Fruit fly (Drosophila melanogaster) whole organism, embryonic: ENCODE measurements around the gene pix.
A peak's percentile ranks its signal among the peaks of the same experiment; 100 is the strongest.

Experiments used
- Asciz ChIP-seq: fragments of 200-800 bp; sonication (Bioruptor generic); optimal IDR thresholded peaks from 2 replicates; lab custom pipeline; 2017; ENCODE audit warnings: missing biosample characterization, mild to moderate bottlenecking, missing genetic modification characterization, missing genetic modification reagents
- BEAF-32 ChIP-seq: fragments of 200-800 bp; sonication (Bioruptor generic); optimal IDR thresholded peaks from 3 replicates; lab custom pipeline; 2017; ENCODE audit warnings: missing biosample characterization, missing genetic modification characterization, mild to moderate bottlenecking, moderate library complexity, missing genetic modification reagents
- Bdp1 ChIP-seq: fragments of 200-800 bp; sonication (Bioruptor generic); optimal IDR thresholded peaks from 3 replicates; lab custom pipeline; 2016; ENCODE audit warnings: missing biosample characterization, missing genetic modification characterization
- CG12219 ChIP-seq: fragments of 200-800 bp; sonication (Bioruptor generic); optimal IDR thresholded peaks from 3 replicates; lab custom pipeline; 2018; ENCODE audit warnings: missing biosample characterization, mild to moderate bottlenecking, missing genetic modification characterization
- CG12744 ChIP-seq: fragments of 200-800 bp; sonication (Bioruptor generic); optimal IDR thresholded peaks from 2 replicates; lab custom pipeline; 2016; ENCODE audit warnings: missing biosample characterization, missing genetic modification characterization
- CG13123 ChIP-seq: fragments of 200-800 bp; sonication (Bioruptor generic); optimal IDR thresholded peaks from 2 replicates; lab custom pipeline; 2016; ENCODE audit warnings: missing biosample characterization, missing genetic modification characterization
- CG14860 ChIP-seq: fragments of 200-800 bp; sonication (Bioruptor generic); IDR thresholded peaks from 3 replicates; pipeline ENCODE4 v1.3.6; 2022; ENCODE audit warnings: missing biosample characterization, missing genetic modification characterization; ENCODE audit not compliant: partially characterized antibody
- CG1602 ChIP-seq: fragments of 200-800 bp; sonication (Bioruptor generic); optimal IDR thresholded peaks from 3 replicates; lab custom pipeline; 2016; ENCODE audit warnings: missing biosample characterization, missing genetic modification characterization
- CG16815 ChIP-seq: fragments of 200-800 bp; sonication (Bioruptor generic); optimal IDR thresholded peaks from 3 replicates; lab custom pipeline; 2017; ENCODE audit warnings: missing biosample characterization, mild to moderate bottlenecking, missing genetic modification characterization
- CG17912 ChIP-seq: fragments of 200-800 bp; sonication (Bioruptor generic); optimal IDR thresholded peaks from 2 replicates; lab custom pipeline; 2018; ENCODE audit warnings: missing biosample characterization, mild to moderate bottlenecking, missing genetic modification characterization
- CG18764 ChIP-seq: fragments of 200-800 bp; sonication (Bioruptor generic); optimal IDR thresholded peaks from 3 replicates; lab custom pipeline; 2016; ENCODE audit warnings: missing biosample characterization, missing genetic modification characterization
- CG2120 ChIP-seq: fragments of 200-800 bp; sonication (Bioruptor generic); optimal IDR thresholded peaks from 3 replicates; lab custom pipeline; 2016; ENCODE audit warnings: missing biosample characterization, missing genetic modification characterization
- CG30020 ChIP-seq: fragments of 200-800 bp; optimal IDR thresholded peaks from 2 replicates; lab custom pipeline; 2019; ENCODE audit warnings: missing biosample characterization, mild to moderate bottlenecking, missing genetic modification characterization, moderate library complexity
- CG30431 ChIP-seq: fragments of 200-800 bp; sonication (Bioruptor generic); optimal IDR thresholded peaks from 2 replicates; lab custom pipeline; 2017; ENCODE audit warnings: missing biosample characterization, missing genetic modification characterization
- CG31224 ChIP-seq: fragments of 200-800 bp; sonication (Bioruptor generic); IDR thresholded peaks from 2 replicates; pipeline ENCODE4 v1.3.6; 2022; ENCODE audit warnings: missing biosample characterization, missing genetic modification characterization
- CG32532 ChIP-seq: fragments of 200-800 bp; sonication (Bioruptor generic); IDR thresholded peaks from 2 replicates; pipeline ENCODE4 v1.3.6; 2022; ENCODE audit warnings: missing biosample characterization, missing genetic modification characterization
- CG33213 ChIP-seq: fragments of 200-800 bp; sonication (Bioruptor generic); optimal IDR thresholded peaks from 3 replicates; lab custom pipeline; 2016; ENCODE audit warnings: missing biosample characterization, missing genetic modification characterization
- CG33557 ChIP-seq: fragments of 200-800 bp; sonication (Bioruptor generic); optimal IDR thresholded peaks from 2 replicates; lab custom pipeline; 2019; ENCODE audit warnings: missing biosample characterization, mild to moderate bottlenecking, missing genetic modification characterization, moderate library complexity
- CG3407 ChIP-seq: fragments of 200-800 bp; sonication (Bioruptor generic); optimal IDR thresholded peaks from 2 replicates; lab custom pipeline; 2018; ENCODE audit warnings: missing biosample characterization, mild to moderate bottlenecking, missing genetic modification characterization
- CG34376 ChIP-seq: fragments of 200-800 bp; sonication (Bioruptor generic); optimal IDR thresholded peaks from 2 replicates; lab custom pipeline; 2018; ENCODE audit warnings: missing biosample characterization, mild to moderate bottlenecking, missing genetic modification characterization
- CG4424 ChIP-seq: fragments of 200-800 bp; sonication (Bioruptor generic); optimal IDR thresholded peaks from 3 replicates; lab custom pipeline; 2016; ENCODE audit warnings: missing biosample characterization, missing genetic modification characterization
- CG8281 ChIP-seq: fragments of 200-800 bp; sonication (Bioruptor generic); optimal IDR thresholded peaks from 2 replicates; lab custom pipeline; 2018; ENCODE audit warnings: missing biosample characterization, mild to moderate bottlenecking, missing genetic modification characterization, moderate library complexity
- CG9215 ChIP-seq: fragments of 200-800 bp; sonication (Bioruptor generic); IDR thresholded peaks from 2 replicates; pipeline ENCODE4 v1.3.6; 2022; ENCODE audit warnings: missing biosample characterization, missing genetic modification characterization
- ERR ChIP-seq: fragments of 200-800 bp; sonication (Bioruptor generic); optimal IDR thresholded peaks from 2 replicates; lab custom pipeline; 2016; ENCODE audit warnings: missing biosample characterization, missing genetic modification characterization
- Fer2 ChIP-seq: fragments of 200-800 bp; sonication (Bioruptor generic); optimal IDR thresholded peaks from 2 replicates; lab custom pipeline; 2018; ENCODE audit warnings: missing biosample characterization, mild to moderate bottlenecking, missing genetic modification characterization, moderate library complexity
- HLH54F ChIP-seq: fragments of 200-800 bp; sonication (Bioruptor generic); optimal IDR thresholded peaks from 3 replicates; lab custom pipeline; 2016; ENCODE audit warnings: missing biosample characterization, missing genetic modification characterization
- Meics ChIP-seq: fragments of 200-800 bp; sonication (Bioruptor generic); optimal IDR thresholded peaks from 2 replicates; lab custom pipeline; 2017; ENCODE audit warnings: missing biosample characterization, mild to moderate bottlenecking, missing genetic modification characterization
- Mrtf ChIP-seq: fragments of 200-800 bp; sonication (Bioruptor generic); IDR thresholded peaks from 3 replicates; pipeline ENCODE4 v1.3.6; 2022; ENCODE audit warnings: missing biosample characterization, missing genetic modification characterization
- ab ChIP-seq: fragments of 200-800 bp; sonication (Bioruptor generic); optimal IDR thresholded peaks from 2 replicates; lab custom pipeline; 2016; ENCODE audit warnings: missing biosample characterization, missing genetic modification characterization
- al ChIP-seq: fragments of 200-800 bp; sonication (Bioruptor generic); IDR thresholded peaks from 2 replicates; pipeline ENCODE4 v1.3.6; 2022; ENCODE audit warnings: missing biosample characterization, missing genetic modification characterization
- ato ChIP-seq: fragments of 200-800 bp; sonication (Bioruptor generic); IDR thresholded peaks from 2 replicates; pipeline ENCODE4 v1.3.6; 2022; ENCODE audit warnings: missing biosample characterization, missing genetic modification characterization; ENCODE audit not compliant: partially characterized antibody
- btn ChIP-seq: fragments of 200-800 bp; sonication (Bioruptor generic); optimal IDR thresholded peaks from 2 replicates; lab custom pipeline; 2016; ENCODE audit warnings: missing biosample characterization, missing genetic modification characterization
- chif ChIP-seq, 2 experiments: fragments of 200-800 bp; sonication (Bioruptor generic); optimal IDR thresholded peaks; 3 replicates each; lab custom pipeline; 2016; ENCODE audit warnings: missing biosample characterization in 2 of 2, missing genetic modification characterization in 2 of 2
- chn ChIP-seq: fragments of 200-800 bp; sonication (Bioruptor generic); optimal IDR thresholded peaks from 2 replicates; lab custom pipeline; 2016; ENCODE audit warnings: missing biosample characterization, missing genetic modification characterization
- ewg ChIP-seq: fragments of 200-800 bp; sonication (Bioruptor generic); optimal IDR thresholded peaks from 3 replicates; lab custom pipeline; 2017; ENCODE audit warnings: mild to moderate bottlenecking, missing biosample characterization, missing genetic modification reagents, missing genetic modification characterization
- grau ChIP-seq: fragments of 200-800 bp; optimal IDR thresholded peaks from 3 replicates; lab custom pipeline; 2019; ENCODE audit warnings: missing biosample characterization, mild to moderate bottlenecking, missing genetic modification characterization, moderate library complexity
- jigr1 ChIP-seq: fragments of 200-800 bp; sonication (Bioruptor generic); IDR thresholded peaks from 3 replicates; pipeline ENCODE4 v1.3.6; 2022; ENCODE audit warnings: missing biosample characterization, missing genetic modification characterization
- kah ChIP-seq: fragments of 200-800 bp; sonication (Bioruptor generic); optimal IDR thresholded peaks from 2 replicates; lab custom pipeline; 2018; ENCODE audit warnings: missing biosample characterization, mild to moderate bottlenecking, missing genetic modification characterization
- ken ChIP-seq: fragments of 200-800 bp; sonication (Bioruptor generic); IDR thresholded peaks from 3 replicates; pipeline ENCODE4 v1.3.6; 2022; ENCODE audit warnings: missing biosample characterization, missing genetic modification characterization
- kni ChIP-seq: fragments of 200-800 bp; sonication (Bioruptor generic); optimal IDR thresholded peaks from 3 replicates; lab custom pipeline; 2017; ENCODE audit warnings: mild to moderate bottlenecking, missing biosample characterization, missing genetic modification reagents, missing genetic modification characterization
- knrl ChIP-seq: fragments of 200-800 bp; sonication (Bioruptor generic); IDR thresholded peaks from 3 replicates; pipeline ENCODE4 v1.3.6; 2022; ENCODE audit warnings: missing biosample characterization, missing genetic modification characterization; ENCODE audit not compliant: partially characterized antibody
- lbe ChIP-seq: fragments of 200-800 bp; sonication (Bioruptor generic); optimal IDR thresholded peaks from 2 replicates; lab custom pipeline; 2016; ENCODE audit warnings: missing biosample characterization, mild to moderate bottlenecking, missing genetic modification characterization
- ranshi ChIP-seq: fragments of 200-800 bp; sonication (Bioruptor generic); IDR thresholded peaks from 2 replicates; pipeline ENCODE4 v1.3.6; 2022; ENCODE audit warnings: missing biosample characterization, missing genetic modification characterization
- salm ChIP-seq: fragments of 200-800 bp; sonication (Bioruptor generic); optimal IDR thresholded peaks from 2 replicates; lab custom pipeline; 2018; ENCODE audit warnings: missing biosample characterization, mild to moderate bottlenecking, missing genetic modification characterization
- sens-2 ChIP-seq: fragments of 200-800 bp; sonication (Bioruptor generic); IDR thresholded peaks from 2 replicates; pipeline ENCODE4 v1.3.6; 2022; ENCODE audit warnings: missing biosample characterization, missing genetic modification characterization
- trem ChIP-seq: fragments of 200-800 bp; optimal IDR thresholded peaks from 3 replicates; lab custom pipeline; 2019; ENCODE audit warnings: missing biosample characterization, mild to moderate bottlenecking, missing genetic modification characterization, moderate library complexity
- zen ChIP-seq: fragments of 200-800 bp; sonication (Bioruptor generic); optimal IDR thresholded peaks from 3 replicates; lab custom pipeline; 2018; ENCODE audit warnings: missing biosample characterization, mild to moderate bottlenecking, missing genetic modification characterization, moderate library complexity
- zen2 ChIP-seq: fragments of 200-800 bp; sonication (Bioruptor generic); IDR thresholded peaks from 3 replicates; pipeline ENCODE4 v1.3.6; 2022; ENCODE audit warnings: missing biosample characterization, missing genetic modification characterization; ENCODE audit not compliant: partially characterized antibody

pix gene

DNA sequence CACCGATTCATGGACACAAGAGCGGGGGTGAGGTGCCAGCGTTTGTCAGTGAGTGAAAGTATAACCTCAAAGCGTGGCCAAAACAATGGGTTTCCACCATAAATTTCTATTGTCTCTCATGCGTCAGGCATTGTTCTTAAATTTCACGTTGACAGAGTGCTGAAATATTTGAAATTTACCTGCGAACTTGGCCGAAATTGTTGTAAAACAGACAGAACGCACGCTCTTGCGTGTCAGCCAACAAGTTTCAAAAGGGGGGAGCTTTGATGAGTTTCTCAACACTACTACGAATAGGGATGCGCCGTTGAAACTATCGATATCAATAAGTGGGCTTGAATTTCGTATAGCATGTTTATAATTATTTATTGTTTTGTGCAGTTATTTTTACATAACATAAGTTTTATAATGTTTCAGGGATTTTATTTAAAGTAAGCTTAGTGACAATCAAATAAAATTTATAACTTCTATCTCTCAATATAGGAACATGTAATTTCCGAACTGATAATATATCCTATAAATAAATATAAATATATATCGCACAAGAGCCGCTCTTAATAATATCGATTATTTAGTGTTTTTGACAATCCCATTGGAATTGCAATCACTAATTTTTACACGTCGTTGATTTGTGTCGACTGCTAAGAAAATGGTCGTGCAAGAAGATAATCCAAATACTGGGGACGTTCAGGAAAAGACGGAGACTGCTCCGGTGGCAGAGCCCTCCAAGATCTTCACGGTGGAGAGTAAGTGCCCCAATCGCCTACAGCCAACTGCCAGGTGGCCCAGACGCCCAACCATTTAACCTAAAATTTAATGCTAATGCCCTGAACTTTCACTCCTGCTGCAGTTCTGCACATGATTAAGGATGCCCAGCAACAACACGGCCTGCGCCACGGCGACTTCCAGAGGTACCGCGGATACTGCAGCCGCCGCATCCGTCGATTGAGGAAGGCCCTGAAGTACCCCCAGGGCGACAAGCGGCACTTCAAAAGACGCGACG lies at the start of gene pix, which contains the start of gene Srp68 (continued):
- peak; percentile 31 for TF ChIP-seq CG18764
- TF ChIP-seq btn (GFP tag; lab: Kevin White, UChicago), result no peak
- TF ChIP-seq CG30431 (GFP tag; lab: Kevin White, UChicago), result peak; percentile 17
- no peak for TF ChIP-seq ato (GFP tag; lab: Robert Waterston, UW)
- peak; percentile 80 for TF ChIP-seq CG14860 (GFP tag; lab: Robert Waterston, UW)
- TF ChIP-seq CG17912, result peak; percentile 26
- peak; percentile 74 for TF ChIP-seq CG4424 (GFP tag; lab: Kevin White, UChicago)
- no peak for TF ChIP-seq sens-2 (GFP tag; lab: Robert Waterston, UW)
- TF ChIP-seq CG2120 (GFP tag; lab: Kevin White, UChicago), result peak; percentile 76
- TF ChIP-seq Meics, result no peak
- TF ChIP-seq Fer2, result peak; percentile 59
- no peak for TF ChIP-seq CG12744 (GFP tag; lab: Kevin White, UChicago)
- TF ChIP-seq chif (GFP tag; optimal IDR thresholded peaks at IDR 0.05; lab: Kevin White, UChicago), result peak; percentile 13 to 47
- TF ChIP-seq al (GFP tag; lab: Robert Waterston, UW), result peak; percentile 43
- peak; percentile 36; the same call in 1 of the 3 replicates for TF ChIP-seq zen2 (GFP tag; lab: Robert Waterston, UW)
- no peak for TF ChIP-seq CG8281 (tag; lab: Kevin White, UChicago)
- no peak for TF ChIP-seq ERR (GFP tag; lab: Kevin White, UChicago)
- peak; percentile 47 for TF ChIP-seq zen (tag; lab: Kevin White, UChicago)
- peak; percentile 59 for TF ChIP-seq chn (GFP tag; lab: Kevin White, UChicago)
- peak; percentile 51 for TF ChIP-seq lbe (GFP tag; lab: Kevin White, UChicago)
- TF ChIP-seq knrl (GFP tag; lab: Robert Waterston, UW), result peak; percentile 93
- TF ChIP-seq ranshi (GFP tag; lab: Robert Waterston, UW), result peak; percentile 38; the same call in 1 of the 2 replicates
- peak; percentile 73; the same call in 1 of the 2 replicates for TF ChIP-seq CG9215 (GFP tag; lab: Robert Waterston, UW)
- TF ChIP-seq Bdp1, result peak; percentile 50
- no peak for TF ChIP-seq Asciz
- peak; percentile 78 for TF ChIP-seq grau (tag; lab: Kevin White, UChicago)
- TF ChIP-seq salm (tag; lab: Kevin White, UChicago), result no peak
- TF ChIP-seq jigr1 (GFP tag; lab: Robert Waterston, UW), result no peak
- TF ChIP-seq BEAF-32, result peak; percentile 97
- 0 out of 2 replicates have a peak, but pooled peaks have one; percentile 29 for TF ChIP-seq CG32532 (GFP tag; lab: Robert Waterston, UW)
- TF ChIP-seq trem (tag; lab: Kevin White, UChicago), result peak; percentile 85
- TF ChIP-seq ken, result 0 out of 3 replicates have a peak, but pooled peaks have one; percentile 48
- TF ChIP-seq CG3407 (GFP tag; lab: Kevin White, UChicago), result peak; percentile 31
- TF ChIP-seq CG31224 (GFP tag; lab: Robert Waterston, UW), result 0 out of 2 replicates have a peak, but pooled peaks have one; percentile 14
- no peak for TF ChIP-seq kni (GFP tag; lab: Kevin White, UChicago)
- TF ChIP-seq CG13123 (GFP tag; lab: Kevin White, UChicago), result peak; percentile 34
- no peak for TF ChIP-seq ab
- TF ChIP-seq CG33557 (GFP tag; lab: Kevin White, UChicago), result peak; percentile 75
- peak; percentile 62 for TF ChIP-seq HLH54F (GFP tag; lab: Kevin White, UChicago)
- TF ChIP-seq CG33213, result peak; percentile 9
- peak; percentile 63 for TF ChIP-seq ewg
- peak; percentile 30 for TF ChIP-seq CG34376 (GFP tag; lab: Kevin White, UChicago)
- TF ChIP-seq CG1602, result peak; percentile 53
- TF ChIP-seq kah (GFP tag; lab: Kevin White, UChicago), result peak; percentile 26
- no peak for TF ChIP-seq Mrtf (GFP tag; lab: Robert Waterston, UW)
- TF ChIP-seq CG12219 (GFP tag; lab: Kevin White, UChicago), result no peak
- TF ChIP-seq CG30020 (tag; lab: Kevin White, UChicago), result peak; percentile 78
- TF ChIP-seq CG16815 (GFP tag; lab: Kevin White, UChicago), result peak; percentile 47
